Fruit fly (Drosophila melanogaster): Measurements from ENCODE around the gene Nuak.

Gene Nuak

dm6 chr3R:10265552-10266137 is 1.5 kb downstream of the Nuak start (continued):
- no peak for TF ChIP-seq lov (optimal IDR thresholded peaks at IDR 0.05)
- no peak for TF ChIP-seq lov (GFP tag; IDR thresholded peaks at IDR 0.05)
- no peak for TF ChIP-seq CG8944 (GFP tag; optimal IDR thresholded peaks at IDR 0.05)
- no peak for TF ChIP-seq CG5953 (GFP tag; IDR thresholded peaks at IDR 0.05)
- peak in 1 of 2 experiments; percentile 7 for TF ChIP-seq chif (GFP tag; optimal IDR thresholded peaks at IDR 0.05)
- TF ChIP-seq Asciz (GFP tag; optimal IDR thresholded peaks at IDR 0.05): no peak
- TF ChIP-seq CG11247 (GFP tag; IDR thresholded peaks at IDR 0.05): peak; percentile 24
- TF ChIP-seq sisA (GFP tag; IDR thresholded peaks at IDR 0.05): peak; percentile 31; the same call in 1 of the 2 replicates
- TF ChIP-seq CG7839 (tag; optimal IDR thresholded peaks at IDR 0.05): peak; percentile 68
- TF ChIP-seq tll (GFP tag; optimal IDR thresholded peaks at IDR 0.05): no peak
- TF ChIP-seq CG17612 (GFP tag; IDR thresholded peaks at IDR 0.05): no peak; the same call in 1 of the 2 replicates
- no peak for TF ChIP-seq ato (GFP tag; IDR thresholded peaks at IDR 0.05; ENCODE audit: partially characterized antibody)
- peak; percentile 37 for TF ChIP-seq NfI (GFP tag; optimal IDR thresholded peaks at IDR 0.05)
- no peak for TF ChIP-seq CG13287 (GFP tag; IDR thresholded peaks at IDR 0.05; ENCODE audit: partially characterized antibody)
- no peak for TF ChIP-seq ftz-f1 (GFP tag; optimal IDR thresholded peaks at IDR 0.05)
- no peak for TF ChIP-seq Hey (tag; optimal IDR thresholded peaks at IDR 0.05)
- TF ChIP-seq CG11398 (GFP tag; optimal IDR thresholded peaks at IDR 0.05): no peak
- TF ChIP-seq Bgb (GFP tag; IDR thresholded peaks at IDR 0.05; ENCODE audit: partially characterized antibody): no peak
- TF ChIP-seq Hand (GFP tag; optimal IDR thresholded peaks at IDR 0.05): peak; percentile 31
- no peak for TF ChIP-seq sna (GFP tag; IDR thresholded peaks at IDR 0.05; ENCODE audit: partially characterized antibody)
- no peak for TF ChIP-seq Kr (GFP tag; optimal IDR thresholded peaks at IDR 0.05)
- TF ChIP-seq gt (GFP tag; IDR thresholded peaks at IDR 0.05): no peak
- TF ChIP-seq Hmx (GFP tag; optimal IDR thresholded peaks at IDR 0.05): peak; percentile 23
- peak in 1 of 2 experiments; percentile 61 for TF ChIP-seq Hr51 (GFP tag; optimal IDR thresholded peaks at IDR 0.05)
- TF ChIP-seq tap (tag; optimal IDR thresholded peaks at IDR 0.05): no peak
- peak; percentile 29; the same call in 1 of the 2 replicates for TF ChIP-seq Oaz (GFP tag; IDR thresholded peaks at IDR 0.05)
- no peak for TF ChIP-seq CG8359 (GFP tag; optimal IDR thresholded peaks at IDR 0.05; ENCODE audit: borderline replicate concordance)
- TF ChIP-seq CG10979 (tag; optimal IDR thresholded peaks at IDR 0.05): peak; percentile 6
- peak; percentile 32 to 56 for TF ChIP-seq dpn (GFP tag; optimal IDR thresholded peaks at IDR 0.05)
- 0 out of 2 replicates have a peak, but pooled peaks have one; percentile 39 for TF ChIP-seq CG11085 (GFP tag; IDR thresholded peaks at IDR 0.05)
- TF ChIP-seq CG17361 (GFP tag; IDR thresholded peaks at IDR 0.05): peak; percentile 72
- no peak; the same call in 1 of the 2 replicates for TF ChIP-seq Lim3 (GFP tag; IDR thresholded peaks at IDR 0.05)
- peak; percentile 16 for TF ChIP-seq CG9437 (GFP tag; optimal IDR thresholded peaks at IDR 0.05)
- TF ChIP-seq ttk (GFP tag; IDR thresholded peaks at IDR 0.05): peak; percentile 47; the same call in 1 of the 2 replicates
- TF ChIP-seq CG12659 (GFP tag; optimal IDR thresholded peaks at IDR 0.05): peak; percentile 58
- TF ChIP-seq CG17912 (GFP tag; optimal IDR thresholded peaks at IDR 0.05): no peak
- TF ChIP-seq CG2712 (tag; optimal IDR thresholded peaks at IDR 0.05): peak; percentile 44
- TF ChIP-seq Spps (tag; optimal IDR thresholded peaks at IDR 0.05): no peak
- TF ChIP-seq tgo (GFP tag; IDR thresholded peaks at IDR 0.05): peak; percentile 62; the same call in 2 of the 3 replicates
- TF ChIP-seq CG10366 (GFP tag; IDR thresholded peaks at IDR 0.05): peak; percentile 45
- TF ChIP-seq CG34224 (GFP tag; IDR thresholded peaks at IDR 0.05; ENCODE audit: partially characterized antibody): no peak
- peak; percentile 63 for TF ChIP-seq CG7786 (GFP tag; optimal IDR thresholded peaks at IDR 0.05)
- no peak for TF ChIP-seq YL-1 (GFP tag; optimal IDR thresholded peaks at IDR 0.05)
- TF ChIP-seq usp (GFP tag; optimal IDR thresholded peaks at IDR 0.05): no peak
- TF ChIP-seq bab2 (GFP tag; optimal IDR thresholded peaks at IDR 0.05): peak; percentile 18
- no peak for TF ChIP-seq CG9876 (GFP tag; optimal IDR thresholded peaks at IDR 0.05)
- no peak for TF ChIP-seq CG3726 (GFP tag; IDR thresholded peaks at IDR 0.05)
- TF ChIP-seq CG32772 (GFP tag; IDR thresholded peaks at IDR 0.05): no peak
- TF ChIP-seq CG12236 (GFP tag; optimal IDR thresholded peaks at IDR 0.05): no peak
- TF ChIP-seq NK7.1 (GFP tag; optimal IDR thresholded peaks at IDR 0.05): peak; percentile 35

Measured in whole organism, embryonic.